Fruit fly (Drosophila melanogaster) whole organism, embryonic: ENCODE data around the gene CG13060.

Source experiments
- ATbp ChIP-seq: fragments of 200-800 bp; sonication (Bioruptor generic); optimal IDR thresholded peaks from 2 replicates; lab custom pipeline; 2017; ENCODE audit warnings: missing biosample characterization, mild to moderate bottlenecking, missing genetic modification characterization, missing genetic modification reagents
- Atf-2 ChIP-seq: fragments of 200-800 bp; sonication (Bioruptor generic); optimal IDR thresholded peaks from 2 replicates; lab custom pipeline; 2016; ENCODE audit warnings: missing biosample characterization, missing genetic modification characterization
- BtbVII ChIP-seq: fragments of 200-800 bp; sonication (Bioruptor generic); optimal IDR thresholded peaks from 3 replicates; lab custom pipeline; 2017; ENCODE audit warnings: missing biosample characterization, mild to moderate bottlenecking, missing genetic modification characterization
- CG10321 ChIP-seq: fragments of 200-800 bp; sonication (Bioruptor generic); IDR thresholded peaks from 2 replicates; pipeline ENCODE4 v1.3.6; 2022; ENCODE audit warnings: missing biosample characterization, missing genetic modification characterization
- CG10543 ChIP-seq: fragments of 200-800 bp; sonication (Bioruptor generic); optimal IDR thresholded peaks from 3 replicates; lab custom pipeline; 2017; ENCODE audit warnings: missing biosample characterization, mild to moderate bottlenecking, missing genetic modification characterization, moderate library complexity
- CG13287 ChIP-seq: fragments of 200-800 bp; sonication (Bioruptor generic); IDR thresholded peaks from 2 replicates; pipeline ENCODE4 v1.3.6; 2022; ENCODE audit warnings: missing biosample characterization, missing genetic modification characterization; ENCODE audit not compliant: partially characterized antibody
- CG14710 ChIP-seq: fragments of 200-800 bp; sonication (Bioruptor generic); optimal IDR thresholded peaks from 3 replicates; lab custom pipeline; 2019; ENCODE audit warnings: missing biosample characterization, mild to moderate bottlenecking, missing genetic modification characterization, moderate library complexity
- CG15514 ChIP-seq: fragments of 200-800 bp; sonication (Bioruptor generic); optimal IDR thresholded peaks from 3 replicates; lab custom pipeline; 2017; ENCODE audit warnings: missing biosample characterization, missing genetic modification characterization, mild to moderate bottlenecking, moderate library complexity, missing genetic modification reagents
- CG2875 ChIP-seq: fragments of 200-800 bp; sonication (Bioruptor generic); optimal IDR thresholded peaks from 2 replicates; lab custom pipeline; 2017; ENCODE audit warnings: missing biosample characterization, mild to moderate bottlenecking, missing genetic modification characterization, missing genetic modification reagents
- CG34422 ChIP-seq: fragments of 200-800 bp; sonication (Bioruptor generic); IDR thresholded peaks from 3 replicates; pipeline ENCODE4 v1.3.6; 2022; ENCODE audit warnings: missing biosample characterization, missing genetic modification characterization
- CG4617 ChIP-seq: fragments of 200-800 bp; sonication (Bioruptor generic); optimal IDR thresholded peaks from 3 replicates; lab custom pipeline; 2016; ENCODE audit warnings: missing biosample characterization, missing genetic modification characterization, borderline replicate concordance
- CG9797 ChIP-seq: fragments of 200-800 bp; sonication (Bioruptor generic); optimal IDR thresholded peaks from 3 replicates; lab custom pipeline; 2018; ENCODE audit warnings: missing biosample characterization, mild to moderate bottlenecking, missing genetic modification characterization
- CG9932 ChIP-seq: fragments of 200-800 bp; sonication (Bioruptor generic); IDR thresholded peaks from 2 replicates; pipeline ENCODE4 v1.3.6; 2022; ENCODE audit warnings: missing biosample characterization, missing genetic modification characterization
- Dp ChIP-seq: fragments of 200-800 bp; sonication (Bioruptor generic); optimal IDR thresholded peaks from 2 replicates; lab custom pipeline; 2018; ENCODE audit warnings: missing biosample characterization, mild to moderate bottlenecking, missing genetic modification characterization, moderate library complexity
- E2f2 ChIP-seq: fragments of 200-800 bp; sonication (Bioruptor generic); IDR thresholded peaks from 2 replicates; pipeline ENCODE4 v1.3.6; 2022; ENCODE audit warnings: missing biosample characterization, missing genetic modification characterization
- Eip74EF ChIP-seq, 2 experiments: fragments of 200-800 bp in 1 of 2; fragments of >200 bp in 1 of 2; sonication (Bioruptor generic) in 1 of 2; optimal IDR thresholded peaks; 2 replicates each; lab custom pipeline; 2017 to 2019; ENCODE audit warnings: missing biosample characterization in 2 of 2, missing genetic modification characterization in 2 of 2, mild to moderate bottlenecking in 1 of 2, moderate library complexity in 1 of 2
- Gsc ChIP-seq: fragments of 200-800 bp; sonication (Bioruptor generic); IDR thresholded peaks from 2 replicates; pipeline ENCODE4 v1.3.6; 2022; ENCODE audit warnings: missing biosample characterization, missing genetic modification characterization
- MBD-R2 ChIP-seq: fragments of 200-800 bp; sonication (Bioruptor generic); IDR thresholded peaks from 2 replicates; pipeline ENCODE4 v1.3.6; 2022; ENCODE audit warnings: missing biosample characterization, missing genetic modification characterization
- MESR4 ChIP-seq: fragments of 200-800 bp; sonication (Bioruptor generic); optimal IDR thresholded peaks from 2 replicates; lab custom pipeline; 2018; ENCODE audit warnings: missing biosample characterization, mild to moderate bottlenecking, missing genetic modification characterization, moderate library complexity
- Med ChIP-seq: fragments of 200-800 bp; sonication (Bioruptor generic); peaks from one replicate; lab custom pipeline; 2016; ENCODE audit warnings: missing biosample characterization, missing genetic modification characterization, mild to moderate bottlenecking, inconsistent platforms, moderate library complexity
- Pdp1 ChIP-seq, 2 experiments: fragments of 200-800 bp; sonication (Bioruptor generic); optimal IDR thresholded peaks; 3 replicates each; lab custom pipeline; 2016; ENCODE audit warnings: missing biosample characterization in 2 of 2, missing genetic modification characterization in 2 of 2, mild to moderate bottlenecking in 1 of 2, moderate library complexity in 1 of 2
- Rx ChIP-seq: fragments of 200-800 bp; sonication (Bioruptor generic); IDR thresholded peaks from 2 replicates; pipeline ENCODE4 v1.3.6; 2022; ENCODE audit warnings: missing biosample characterization, missing genetic modification characterization
- Sin3A ChIP-seq: fragments of >200 bp; optimal IDR thresholded peaks from 2 replicates; lab custom pipeline; 2018
- Six4 ChIP-seq: fragments of 200-800 bp; sonication (Bioruptor generic); optimal IDR thresholded peaks from 2 replicates; lab custom pipeline; 2016; ENCODE audit warnings: missing biosample characterization, missing genetic modification characterization
- YL-1 ChIP-seq: fragments of 200-800 bp; sonication (Bioruptor generic); optimal IDR thresholded peaks from 3 replicates; lab custom pipeline; 2017; ENCODE audit warnings: missing biosample characterization, mild to moderate bottlenecking, missing genetic modification characterization
- abd-A ChIP-seq: fragments of 200-800 bp; sonication (Bioruptor generic); optimal IDR thresholded peaks from 3 replicates; lab custom pipeline; 2019; ENCODE audit warnings: missing biosample characterization, mild to moderate bottlenecking, missing genetic modification characterization, moderate library complexity
- bbx ChIP-seq: fragments of 200-800 bp; sonication (Bioruptor generic); IDR thresholded peaks from 2 replicates; pipeline ENCODE4 v1.3.6; 2022; ENCODE audit warnings: missing biosample characterization, missing genetic modification characterization; ENCODE audit not compliant: partially characterized antibody
- cad ChIP-seq: fragments of >200 bp; optimal IDR thresholded peaks from 2 replicates; lab custom pipeline; 2017; ENCODE audit warnings: missing biosample characterization, missing genetic modification characterization
- ems ChIP-seq: fragments of 200-800 bp; sonication (Bioruptor generic); optimal IDR thresholded peaks from 3 replicates; lab custom pipeline; 2016; ENCODE audit warnings: missing biosample characterization, missing genetic modification characterization
- en ChIP-seq: fragments of 200-800 bp; sonication (Bioruptor generic); optimal IDR thresholded peaks from 2 replicates; lab custom pipeline; 2016; ENCODE audit warnings: missing biosample characterization, missing genetic modification characterization
- exex ChIP-seq: fragments of 200-800 bp; sonication (Bioruptor generic); optimal IDR thresholded peaks from 4 replicates; lab custom pipeline; 2018; ENCODE audit warnings: missing biosample characterization, mild to moderate bottlenecking, missing genetic modification characterization, moderate library complexity
- gce ChIP-seq: fragments of 200-800 bp; sonication (Bioruptor generic); IDR thresholded peaks from 3 replicates; pipeline ENCODE4 v1.3.6; 2022; ENCODE audit warnings: missing biosample characterization, missing genetic modification characterization
- kah ChIP-seq: fragments of 200-800 bp; sonication (Bioruptor generic); optimal IDR thresholded peaks from 2 replicates; lab custom pipeline; 2018; ENCODE audit warnings: missing biosample characterization, mild to moderate bottlenecking, missing genetic modification characterization
- knrl ChIP-seq: fragments of 200-800 bp; sonication (Bioruptor generic); IDR thresholded peaks from 3 replicates; pipeline ENCODE4 v1.3.6; 2022; ENCODE audit warnings: missing biosample characterization, missing genetic modification characterization; ENCODE audit not compliant: partially characterized antibody
- lbe ChIP-seq: fragments of 200-800 bp; sonication (Bioruptor generic); optimal IDR thresholded peaks from 2 replicates; lab custom pipeline; 2016; ENCODE audit warnings: missing biosample characterization, mild to moderate bottlenecking, missing genetic modification characterization
- mld ChIP-seq: fragments of 200-800 bp; sonication (Bioruptor generic); IDR thresholded peaks from 3 replicates; pipeline ENCODE4 v1.3.6; 2022; ENCODE audit warnings: missing biosample characterization, missing genetic modification characterization; ENCODE audit not compliant: partially characterized antibody
- oc ChIP-seq: fragments of 200-800 bp; sonication (Bioruptor generic); optimal IDR thresholded peaks from 2 replicates; lab custom pipeline; 2018; ENCODE audit warnings: missing biosample characterization, mild to moderate bottlenecking, missing genetic modification characterization, moderate library complexity
- phol ChIP-seq: fragments of 200-800 bp; sonication (Bioruptor generic); optimal IDR thresholded peaks from 3 replicates; lab custom pipeline; 2018; ENCODE audit warnings: missing biosample characterization, mild to moderate bottlenecking, missing genetic modification characterization, moderate library complexity
- sr ChIP-seq: fragments of 200-800 bp; sonication (Bioruptor generic); IDR thresholded peaks from 3 replicates; pipeline ENCODE4 v1.3.6; 2022; ENCODE audit warnings: missing biosample characterization, missing genetic modification characterization
- trem ChIP-seq: fragments of 200-800 bp; optimal IDR thresholded peaks from 3 replicates; lab custom pipeline; 2019; ENCODE audit warnings: missing biosample characterization, mild to moderate bottlenecking, missing genetic modification characterization, moderate library complexity
- trh ChIP-seq: fragments of 200-800 bp; sonication (Bioruptor generic); optimal IDR thresholded peaks from 2 replicates; lab custom pipeline; 2016; ENCODE audit warnings: missing biosample characterization, missing genetic modification characterization
- ttk ChIP-seq: fragments of 200-800 bp; sonication (Bioruptor generic); IDR thresholded peaks from 2 replicates; pipeline ENCODE4 v2.1.2; 2022; ENCODE audit warnings: missing biosample characterization, missing genetic modification characterization
- zen ChIP-seq: fragments of 200-800 bp; sonication (Bioruptor generic); optimal IDR thresholded peaks from 3 replicates; lab custom pipeline; 2018; ENCODE audit warnings: missing biosample characterization, mild to moderate bottlenecking, missing genetic modification characterization, moderate library complexity

The CG13060 gene

DNA sequence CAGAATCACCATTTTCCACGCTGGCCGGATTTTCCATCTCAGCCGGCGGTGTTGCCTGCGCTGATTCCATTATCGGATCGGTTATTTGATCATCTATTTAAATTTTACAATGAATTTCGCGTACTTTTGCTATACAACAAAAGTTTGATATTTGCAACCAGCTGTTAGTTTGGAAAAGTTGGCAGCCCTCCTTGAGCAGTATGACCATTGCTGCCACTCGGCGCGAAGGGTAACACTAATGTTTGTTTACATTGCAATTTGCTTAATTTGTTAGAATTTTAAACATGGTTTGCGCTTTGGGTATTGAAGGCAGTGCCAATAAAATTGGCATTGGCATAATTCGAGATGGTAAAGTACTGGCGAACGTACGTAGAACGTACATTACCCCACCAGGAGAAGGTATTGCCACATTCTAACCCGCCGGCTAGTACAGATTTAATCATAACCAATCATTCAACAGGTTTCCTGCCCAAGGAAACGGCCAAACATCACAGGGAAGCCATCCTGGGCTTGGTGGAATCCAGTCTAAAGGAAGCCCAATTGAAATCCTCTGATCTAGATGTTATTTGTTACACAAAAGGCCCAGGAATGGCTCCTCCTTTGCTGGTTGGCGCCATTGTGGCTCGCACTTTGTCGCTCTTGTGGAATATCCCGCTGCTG is 32.2 kb downstream of the CG13060 start, which contains the start of the genes Golgin104 and Tcs3 (continued):
- TF ChIP-seq E2f2 (GFP tag; lab: Robert Waterston, UW) (peak; percentile 59), Eip74EF (GFP tag; optimal IDR thresholded peaks at IDR 0.05; lab: Kevin White, UChicago) (no peak), mld (GFP tag; lab: Robert Waterston, UW) (no peak), zen (tag; lab: Kevin White, UChicago) (peak; percentile 73), bbx (GFP tag; lab: Robert Waterston, UW) (no peak), trh (no peak), Atf-2 (GFP tag; lab: Kevin White, UChicago) (no peak), Six4 (GFP tag; lab: Kevin White, UChicago) (no peak), CG10321 (GFP tag; lab: Robert Waterston, UW) (no peak), Rx (GFP tag; lab: Robert Waterston, UW) (no peak), BtbVII (GFP tag; lab: Kevin White, UChicago) (no peak), MESR4 (peak; percentile 56), CG14710 (tag; lab: Kevin White, UChicago) (peak; percentile 30), CG9932 (GFP tag; lab: Robert Waterston, UW) (no peak), sr (no peak), Sin3A (lab: Kevin White, UChicago) (peak; percentile 69), oc (tag; lab: Kevin White, UChicago) (no peak), Gsc (GFP tag; lab: Robert Waterston, UW) (no peak), cad (GFP tag; lab: Kevin White, UChicago) (no peak), ttk (GFP tag; lab: Robert Waterston, UW) (no peak), CG10543 (GFP tag; lab: Kevin White, UChicago) (no peak), CG15514 (GFP tag; lab: Kevin White, UChicago) (peak; percentile 36), phol (tag; lab: Kevin White, UChicago) (peak; percentile 4), kah (GFP tag; lab: Kevin White, UChicago) (peak; percentile 52), en (no peak), Dp (GFP tag; lab: Kevin White, UChicago) (peak; percentile 45), trem (tag; lab: Kevin White, UChicago) (peak; percentile 99), YL-1 (GFP tag; lab: Kevin White, UChicago) (peak; percentile 63), ems (GFP tag; lab: Kevin White, UChicago) (no peak), MBD-R2 (peak; percentile 99), CG9797 (GFP tag; lab: Kevin White, UChicago) (peak; percentile 89), CG4617 (GFP tag; lab: Kevin White, UChicago) (peak; percentile 82), ATbp (no peak), abd-A (tag; lab: Kevin White, UChicago) (no peak), gce (GFP tag; lab: Robert Waterston, UW) (no peak), Pdp1 (GFP tag; optimal IDR thresholded peaks at IDR 0.05; lab: Kevin White, UChicago) (peak in 1 of 2 experiments; percentile 3), CG13287 (GFP tag; lab: Robert Waterston, UW) (peak; percentile 49; the same call in 1 of the 2 replicates), exex (peak; percentile 8), CG2875 (no peak), lbe (GFP tag; lab: Kevin White, UChicago) (no peak), Med (GFP tag; lab: Kevin White, UChicago) (peak; percentile 63), knrl (GFP tag; lab: Robert Waterston, UW) (no peak), CG34422 (GFP tag; lab: Robert Waterston, UW) (peak; percentile 49; the same call in 1 of the 3 replicates)
